Worm (Caenorhabditis elegans) whole organism, mixed stage, embryonic: ENCODE results near the gene F20G2.3.

Experiments used
- lin-13 ChIP-seq: fragments of 150-350 bp; optimal IDR thresholded peaks from 2 replicates; lab custom pipeline; 2014; ENCODE audit warnings: missing biosample characterization, missing genetic modification characterization
- mep-1 ChIP-seq: fragments of 150-350 bp; optimal IDR thresholded peaks from 2 replicates; lab custom pipeline; 2017; ENCODE audit warnings: missing biosample characterization, missing genetic modification reagents, missing genetic modification characterization, inconsistent platforms
- mls-2 ChIP-seq: sonication (generic microtip); optimal IDR thresholded peaks from 2 replicates; lab custom pipeline; 2016; ENCODE audit warnings: mild to moderate bottlenecking, missing genetic modification characterization, moderate library complexity, missing compliant biosample characterization
- nhr-12 ChIP-seq: fragments of 150-350 bp; optimal IDR thresholded peaks from 2 replicates; lab custom pipeline; 2014; ENCODE audit warnings: missing biosample characterization, missing genetic modification characterization
- nhr-28 ChIP-seq: fragments of 150-350 bp; optimal IDR thresholded peaks from 2 replicates; lab custom pipeline; 2014; ENCODE audit warnings: missing biosample characterization, missing genetic modification characterization
- snpc-4 ChIP-seq: fragments of 150-350 bp; optimal IDR thresholded peaks from 2 replicates; lab custom pipeline; 2014; ENCODE audit warnings: missing biosample characterization, missing genetic modification characterization
- unc-39 ChIP-seq: fragments of 150-350 bp; optimal IDR thresholded peaks from 2 replicates; lab custom pipeline; 2014; ENCODE audit warnings: missing biosample characterization, missing genetic modification characterization

DNA sequence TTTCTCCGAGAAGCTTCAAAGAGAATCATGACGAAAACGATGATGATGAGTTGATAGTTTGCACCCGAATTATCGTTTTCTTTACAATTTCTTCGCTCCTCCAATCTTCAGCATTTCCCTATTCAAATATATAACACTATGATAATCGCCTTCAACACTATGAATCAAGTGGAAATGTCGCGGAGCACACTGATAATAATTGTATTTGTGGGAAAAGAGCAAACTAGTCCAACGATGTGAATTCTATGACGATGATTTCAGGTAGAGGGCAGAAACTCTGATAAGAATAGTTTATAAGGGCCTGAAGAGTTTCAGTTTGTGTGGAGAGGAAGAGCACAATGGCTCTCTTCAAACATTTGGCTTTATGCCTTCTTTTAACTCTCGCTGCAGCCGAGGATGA, 51.8 kb downstream of the F20G2.3 start, which contains the start of gene T01D3.6:
- TF ChIP-seq snpc-4 (tag; lab: Kevin White, UChicago): no peak
- no peak for TF ChIP-seq nhr-28 (tag; lab: Kevin White, UChicago)
- TF ChIP-seq lin-13 (tag; lab: Kevin White, UChicago): no peak
- no peak for TF ChIP-seq mls-2 (tag; lab: Kevin White, UChicago)
- TF ChIP-seq unc-39: no peak
- TF ChIP-seq nhr-12 (tag; lab: Kevin White, UChicago): no peak
- TF ChIP-seq mep-1: no peak
